Fruit fly (Drosophila melanogaster) whole organism, embryonic: ENCODE data around the gene RpL4.

Experiments
- B-H1 ChIP-seq: fragments of 200-800 bp; sonication (Bioruptor generic); IDR thresholded peaks from 3 replicates; pipeline ENCODE4 v1.3.6; 2022; ENCODE audit warnings: missing biosample characterization, missing genetic modification characterization
- CG11247 ChIP-seq: fragments of 200-800 bp; sonication (Bioruptor generic); IDR thresholded peaks from 2 replicates; pipeline ENCODE4 v1.3.6; 2022; ENCODE audit warnings: missing biosample characterization, missing genetic modification characterization
- CG12659 ChIP-seq: fragments of 200-800 bp; sonication (Bioruptor generic); optimal IDR thresholded peaks from 3 replicates; lab custom pipeline; 2017; ENCODE audit warnings: mild to moderate bottlenecking, missing biosample characterization, missing genetic modification reagents, missing genetic modification characterization
- CG13296 ChIP-seq: fragments of 200-800 bp; sonication (Bioruptor generic); optimal IDR thresholded peaks from 3 replicates; lab custom pipeline; 2018; ENCODE audit warnings: missing biosample characterization, mild to moderate bottlenecking, missing genetic modification characterization
- CG14014 ChIP-seq: fragments of 200-800 bp; sonication (Bioruptor generic); IDR thresholded peaks from 2 replicates; pipeline ENCODE4 v1.3.6; 2022; ENCODE audit warnings: missing biosample characterization, missing genetic modification characterization
- CG18011 ChIP-seq: fragments of 200-800 bp; sonication (Bioruptor generic); optimal IDR thresholded peaks from 2 replicates; lab custom pipeline; 2017; ENCODE audit warnings: missing biosample characterization, missing genetic modification characterization, mild to moderate bottlenecking, moderate library complexity, missing genotype
- CG2199 ChIP-seq: fragments of 200-800 bp; sonication (Bioruptor generic); IDR thresholded peaks from 3 replicates; pipeline ENCODE4 v1.3.6; 2022; ENCODE audit warnings: missing biosample characterization, missing genetic modification characterization
- CG2889 ChIP-seq: fragments of 200-800 bp; sonication (Bioruptor generic); IDR thresholded peaks from 3 replicates; pipeline ENCODE4 v1.3.6; 2022; ENCODE audit warnings: missing biosample characterization, missing genetic modification characterization
- CG31365 ChIP-seq: fragments of 200-800 bp; sonication (Bioruptor generic); optimal IDR thresholded peaks from 2 replicates; lab custom pipeline; 2018; ENCODE audit warnings: missing biosample characterization, mild to moderate bottlenecking, missing genetic modification characterization
- CG3838 ChIP-seq: fragments of 200-800 bp; sonication (Bioruptor generic); optimal IDR thresholded peaks from 3 replicates; lab custom pipeline; 2016; ENCODE audit warnings: missing biosample characterization, missing genetic modification characterization
- CG3847 ChIP-seq: fragments of 200-800 bp; sonication (Bioruptor generic); IDR thresholded peaks from 2 replicates; pipeline ENCODE4 v1.3.6; 2022; ENCODE audit warnings: missing biosample characterization, missing genetic modification characterization
- CG4282 ChIP-seq: fragments of 200-800 bp; sonication (Bioruptor generic); optimal IDR thresholded peaks from 2 replicates; lab custom pipeline; 2016; ENCODE audit warnings: missing biosample characterization, missing genetic modification characterization
- CG5180 ChIP-seq: fragments of 200-800 bp; sonication (Bioruptor generic); optimal IDR thresholded peaks from 3 replicates; lab custom pipeline; 2017; ENCODE audit warnings: missing biosample characterization, missing genetic modification characterization, mild to moderate bottlenecking, moderate library complexity, missing genetic modification reagents
- CG6689 ChIP-seq: fragments of 200-800 bp; sonication (Bioruptor generic); IDR thresholded peaks from 2 replicates; pipeline ENCODE4 v1.3.6; 2022; ENCODE audit warnings: missing biosample characterization, missing genetic modification characterization
- CG9932 ChIP-seq: fragments of 200-800 bp; sonication (Bioruptor generic); IDR thresholded peaks from 2 replicates; pipeline ENCODE4 v1.3.6; 2022; ENCODE audit warnings: missing biosample characterization, missing genetic modification characterization
- Dek ChIP-seq: fragments of 200-800 bp; sonication (Bioruptor generic); optimal IDR thresholded peaks from 3 replicates; lab custom pipeline; 2019; ENCODE audit warnings: missing biosample characterization, mild to moderate bottlenecking, missing genetic modification characterization, moderate library complexity
- Dip2 ChIP-seq: fragments of 200-800 bp; sonication (Bioruptor generic); IDR thresholded peaks from 2 replicates; pipeline ENCODE4 v1.3.6; 2022; ENCODE audit warnings: missing biosample characterization, missing genetic modification characterization
- HHEX ChIP-seq: fragments of 200-800 bp; sonication (Bioruptor generic); optimal IDR thresholded peaks from 3 replicates; lab custom pipeline; 2017; ENCODE audit warnings: missing biosample characterization, mild to moderate bottlenecking, missing genetic modification characterization, missing genetic modification reagents
- Hand ChIP-seq: fragments of 200-800 bp; sonication (Bioruptor generic); optimal IDR thresholded peaks from 2 replicates; lab custom pipeline; 2017; ENCODE audit warnings: mild to moderate bottlenecking, missing biosample characterization, missing genetic modification reagents, missing genetic modification characterization
- HmgZ ChIP-seq: fragments of 200-800 bp; sonication (Bioruptor generic); optimal IDR thresholded peaks from 2 replicates; lab custom pipeline; 2018; ENCODE audit warnings: missing biosample characterization, mild to moderate bottlenecking, missing genetic modification characterization
- Hmx ChIP-seq: fragments of 200-800 bp; sonication (Bioruptor generic); optimal IDR thresholded peaks from 2 replicates; lab custom pipeline; 2016; ENCODE audit warnings: missing biosample characterization, missing genetic modification characterization
- Hr78 ChIP-seq, 2 experiments: fragments of 200-800 bp in 1 of 2; fragments of >200 bp in 1 of 2; sonication (Bioruptor generic) in 1 of 2; optimal IDR thresholded peaks; 2 replicates each; lab custom pipeline; 2017 to 2019; ENCODE audit warnings: missing biosample characterization in 2 of 2, missing genetic modification characterization in 2 of 2, mild to moderate bottlenecking in 1 of 2, moderate library complexity in 1 of 2
- Jarid2 ChIP-seq: fragments of 200-800 bp; sonication (Bioruptor generic); optimal IDR thresholded peaks from 3 replicates; lab custom pipeline; 2017; ENCODE audit warnings: mild to moderate bottlenecking, missing biosample characterization, missing genetic modification reagents, missing genetic modification characterization
- Mrtf ChIP-seq: fragments of 200-800 bp; sonication (Bioruptor generic); IDR thresholded peaks from 3 replicates; pipeline ENCODE4 v1.3.6; 2022; ENCODE audit warnings: missing biosample characterization, missing genetic modification characterization
- Oaz ChIP-seq: fragments of 200-800 bp; sonication (Bioruptor generic); IDR thresholded peaks from 2 replicates; pipeline ENCODE4 v1.3.6; 2022; ENCODE audit warnings: missing biosample characterization, missing genetic modification characterization
- Ptx1 ChIP-seq: fragments of 200-800 bp; sonication (Bioruptor generic); IDR thresholded peaks from 2 replicates; pipeline ENCODE4 v1.3.6; 2022; ENCODE audit warnings: missing biosample characterization, missing genetic modification characterization
- Side ChIP-seq: fragments of 200-800 bp; sonication (Bioruptor generic); optimal IDR thresholded peaks from 2 replicates; lab custom pipeline; 2016; ENCODE audit warnings: missing biosample characterization, missing genetic modification characterization
- Vsx1 ChIP-seq: fragments of 200-800 bp; sonication (Bioruptor generic); optimal IDR thresholded peaks from 2 replicates; lab custom pipeline; 2017; ENCODE audit warnings: missing biosample characterization, mild to moderate bottlenecking, missing genetic modification characterization, missing genetic modification reagents
- aop ChIP-seq: fragments of 200-800 bp; sonication (Bioruptor generic); IDR thresholded peaks from 2 replicates; pipeline ENCODE4 v1.3.6; 2022; ENCODE audit warnings: missing biosample characterization, missing genetic modification characterization
- az2 ChIP-seq: fragments of 200-800 bp; sonication (Bioruptor generic); optimal IDR thresholded peaks from 3 replicates; lab custom pipeline; 2016; ENCODE audit warnings: missing biosample characterization, missing genetic modification characterization
- cas ChIP-seq: fragments of 200-800 bp; sonication (Bioruptor generic); IDR thresholded peaks from 2 replicates; pipeline ENCODE4 v1.3.6; 2022; ENCODE audit warnings: missing biosample characterization, missing genetic modification characterization
- cg ChIP-seq: fragments of 200-800 bp; sonication (Bioruptor generic); optimal IDR thresholded peaks from 3 replicates; lab custom pipeline; 2019; ENCODE audit warnings: missing biosample characterization, mild to moderate bottlenecking, missing genetic modification characterization, moderate library complexity
- cwo ChIP-seq: fragments of 200-800 bp; sonication (Bioruptor generic); optimal IDR thresholded peaks from 3 replicates; lab custom pipeline; 2017; ENCODE audit warnings: missing biosample characterization, missing genetic modification characterization, mild to moderate bottlenecking, moderate library complexity, missing genetic modification reagents
- dysf ChIP-seq: fragments of 200-800 bp; sonication (Bioruptor generic); IDR thresholded peaks from 3 replicates; pipeline ENCODE4 v1.3.6; 2022; ENCODE audit warnings: missing biosample characterization, missing genetic modification characterization
- gce ChIP-seq: fragments of 200-800 bp; sonication (Bioruptor generic); IDR thresholded peaks from 3 replicates; pipeline ENCODE4 v1.3.6; 2022; ENCODE audit warnings: missing biosample characterization, missing genetic modification characterization
- hkb ChIP-seq, 2 experiments: fragments of 200-800 bp in 1 of 2; fragments of >200 bp in 1 of 2; sonication (Bioruptor generic) in 1 of 2; IDR thresholded peaks in 1 of 2; optimal IDR thresholded peaks in 1 of 2; 2 replicates each; pipeline versions ENCODE4 v1.3.6 to Lab custom; 2017 to 2022; ENCODE audit warnings: missing biosample characterization in 1 of 2, missing genetic modification characterization in 1 of 2
- hth ChIP-seq: fragments of >200 bp; optimal IDR thresholded peaks from 2 replicates; lab custom pipeline; 2017; ENCODE audit warnings: inconsistent platforms
- jigr1 ChIP-seq: fragments of 200-800 bp; sonication (Bioruptor generic); IDR thresholded peaks from 3 replicates; pipeline ENCODE4 v1.3.6; 2022; ENCODE audit warnings: missing biosample characterization, missing genetic modification characterization
- jing ChIP-seq: fragments of 200-800 bp; sonication (Bioruptor generic); optimal IDR thresholded peaks from 2 replicates; lab custom pipeline; 2018; ENCODE audit warnings: missing biosample characterization, mild to moderate bottlenecking, missing genetic modification characterization
- odd ChIP-seq: fragments of 200-800 bp; sonication (Bioruptor generic); optimal IDR thresholded peaks from 2 replicates; lab custom pipeline; 2017; ENCODE audit warnings: missing biosample characterization, mild to moderate bottlenecking, missing genetic modification characterization
- prd ChIP-seq, 3 experiments: fragments of >200 bp in 2 of 3; fragments of 200-800 bp in 1 of 3; sonication (Bioruptor generic) in 1 of 3; optimal IDR thresholded peaks in 2 of 3; IDR thresholded peaks in 1 of 3; 2 replicates in 2 of 3; 3 replicates in 1 of 3; pipeline versions ENCODE4 v1.3.6 to Lab custom; 2017 to 2022; ENCODE audit warnings: missing biosample characterization in 1 of 3, missing genetic modification characterization in 1 of 3
- pum ChIP-seq: fragments of 200-800 bp; sonication (Bioruptor generic); optimal IDR thresholded peaks from 2 replicates; lab custom pipeline; 2016; ENCODE audit warnings: missing biosample characterization, missing genetic modification characterization
- rib ChIP-seq: fragments of 200-800 bp; sonication (Bioruptor generic); IDR thresholded peaks from 2 replicates; pipeline ENCODE4 v1.3.6; 2022; ENCODE audit warnings: missing biosample characterization, missing genetic modification characterization
- sens ChIP-seq: fragments of 200-800 bp; sonication (Bioruptor generic); peaks from one replicate; lab custom pipeline; 2016; ENCODE audit warnings: missing biosample characterization, missing genetic modification characterization
- sr ChIP-seq: fragments of 200-800 bp; sonication (Bioruptor generic); IDR thresholded peaks from 3 replicates; pipeline ENCODE4 v1.3.6; 2022; ENCODE audit warnings: missing biosample characterization, missing genetic modification characterization
- wek ChIP-seq: fragments of 200-800 bp; sonication (Bioruptor generic); optimal IDR thresholded peaks from 3 replicates; lab custom pipeline; 2018; ENCODE audit warnings: missing biosample characterization, mild to moderate bottlenecking, missing genetic modification characterization, moderate library complexity
- yki ChIP-seq: fragments of >200 bp; optimal IDR thresholded peaks from 3 replicates; lab custom pipeline; 2018
- zf30C ChIP-seq: fragments of 200-800 bp; sonication (Bioruptor generic); optimal IDR thresholded peaks from 3 replicates; lab custom pipeline; 2018; ENCODE audit warnings: missing biosample characterization, mild to moderate bottlenecking, missing genetic modification characterization

The RpL4 gene

DNA sequence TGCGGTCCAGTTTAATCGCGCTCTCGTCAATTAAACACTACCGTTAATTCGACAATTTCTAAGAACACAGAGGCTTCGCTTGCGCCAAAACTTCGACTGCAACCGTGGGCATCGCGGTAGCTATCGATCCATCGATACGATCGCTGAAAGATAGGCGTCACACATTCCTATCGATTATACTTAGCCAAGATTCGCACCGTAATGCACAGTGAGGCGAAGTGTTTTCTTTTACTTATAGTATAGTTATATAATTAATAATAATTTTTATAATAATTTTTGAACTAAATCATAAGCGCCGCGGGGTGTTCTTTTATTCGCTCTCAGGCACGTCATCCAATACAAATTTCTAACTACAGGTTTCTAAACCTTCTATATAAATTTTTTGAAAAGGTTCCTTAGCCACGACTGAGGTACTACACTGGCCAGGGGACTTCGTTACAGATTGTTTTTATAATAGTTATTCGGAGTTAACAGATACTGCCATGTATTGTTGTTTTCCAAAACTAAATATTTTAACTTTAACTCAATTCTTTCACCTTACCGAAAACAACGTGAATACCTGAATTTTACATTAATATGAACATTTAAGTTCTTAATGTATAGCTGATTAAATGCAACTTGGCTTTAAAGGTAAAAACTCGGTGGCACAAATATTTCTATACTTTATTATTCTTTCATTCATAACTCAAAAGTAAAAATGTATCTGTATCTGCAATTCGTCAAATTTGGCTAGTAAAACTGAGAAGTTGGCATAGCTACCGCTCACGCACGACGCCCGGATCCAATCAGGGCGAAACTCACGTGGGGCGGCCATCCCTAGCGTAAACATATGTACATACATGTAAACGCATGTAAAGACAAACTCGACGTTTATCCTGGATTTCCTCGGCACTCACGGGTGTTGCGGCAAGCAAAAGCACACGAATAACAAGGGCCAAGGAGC lies 15.4 kb downstream of the RpL4 start, which contains the start of the genes NSD and BOD1 (continued):
- TF ChIP-seq hkb (optimal IDR thresholded peaks at IDR 0.05; lab: Kevin White, UChicago) (no peak), hkb (GFP tag; IDR thresholded peaks at IDR 0.05; lab: Robert Waterston, UW) (no peak), Oaz (GFP tag; lab: Robert Waterston, UW) (peak; percentile 17; the same call in 1 of the 2 replicates), rib (GFP tag; lab: Robert Waterston, UW) (no peak), CG2889 (GFP tag; lab: Robert Waterston, UW) (0 out of 3 replicates have a peak, but pooled peaks have one; percentile 48), zf30C (GFP tag; lab: Kevin White, UChicago) (no peak), sens (peak; percentile 76), CG11247 (peak; percentile 76), cwo (GFP tag; lab: Kevin White, UChicago) (no peak), pum (no peak), Dek (tag; lab: Kevin White, UChicago) (peak; percentile 39), wek (GFP tag; lab: Kevin White, UChicago) (no peak), Side (GFP tag; lab: Kevin White, UChicago) (no peak), CG3847 (GFP tag; lab: Robert Waterston, UW) (peak; percentile 62), CG6689 (GFP tag; lab: Robert Waterston, UW) (0 out of 2 replicates have a peak, but pooled peaks have one; percentile 19), Jarid2 (GFP tag; lab: Kevin White, UChicago) (no peak), Dip2 (no peak), CG13296 (GFP tag; lab: Kevin White, UChicago) (no peak), CG9932 (GFP tag; lab: Robert Waterston, UW) (peak; percentile 94), cg (GFP tag; lab: Kevin White, UChicago) (no peak), yki (lab: Kevin White, UChicago) (no peak), Mrtf (GFP tag; lab: Robert Waterston, UW) (peak; percentile 40; the same call in 1 of the 3 replicates), Hr78 (GFP tag; optimal IDR thresholded peaks at IDR 0.05; lab: Kevin White, UChicago) (no peak), sr (GFP tag; lab: Robert Waterston, UW) (no peak; the same call in 2 of the 3 replicates), Ptx1 (GFP tag; lab: Robert Waterston, UW) (peak; percentile 72), hth (lab: Kevin White, UChicago) (no peak), CG3838 (no peak), jing (GFP tag; lab: Kevin White, UChicago) (no peak), Hand (no peak), CG14014 (GFP tag; lab: Robert Waterston, UW) (peak; percentile 63; the same call in 1 of the 2 replicates), CG18011 (GFP tag; lab: Kevin White, UChicago) (no peak), cas (peak; percentile 57; the same call in 1 of the 2 replicates), jigr1 (GFP tag; lab: Robert Waterston, UW) (peak; percentile 25; the same call in 1 of the 3 replicates), CG12659 (GFP tag; lab: Kevin White, UChicago) (peak; percentile 47), odd (no peak), HHEX (peak; percentile 28), B-H1 (GFP tag; lab: Robert Waterston, UW) (peak; percentile 45; the same call in 2 of the 3 replicates), CG31365 (tag; lab: Kevin White, UChicago) (no peak), HmgZ (tag; lab: Kevin White, UChicago) (peak; percentile 41), CG5180 (GFP tag; lab: Kevin White, UChicago) (no peak), Vsx1 (GFP tag; lab: Kevin White, UChicago) (no peak), az2 (GFP tag; lab: Kevin White, UChicago) (peak; percentile 57), CG2199 (no peak), aop (GFP tag; lab: Robert Waterston, UW) (no peak), CG4282 (GFP tag; lab: Kevin White, UChicago) (peak; percentile 50), dysf (GFP tag; lab: Robert Waterston, UW) (peak; percentile 71), prd (optimal IDR thresholded peaks at IDR 0.05; lab: Kevin White, UChicago) (no peak), prd (GFP tag; IDR thresholded peaks at IDR 0.05; lab: Robert Waterston, UW) (peak; percentile 78), Hmx (GFP tag; lab: Kevin White, UChicago) (no peak), gce (no peak)
